Fruit fly (Drosophila melanogaster): ENCODE results near the gene CG2931.

The CG2931 gene

DNA sequence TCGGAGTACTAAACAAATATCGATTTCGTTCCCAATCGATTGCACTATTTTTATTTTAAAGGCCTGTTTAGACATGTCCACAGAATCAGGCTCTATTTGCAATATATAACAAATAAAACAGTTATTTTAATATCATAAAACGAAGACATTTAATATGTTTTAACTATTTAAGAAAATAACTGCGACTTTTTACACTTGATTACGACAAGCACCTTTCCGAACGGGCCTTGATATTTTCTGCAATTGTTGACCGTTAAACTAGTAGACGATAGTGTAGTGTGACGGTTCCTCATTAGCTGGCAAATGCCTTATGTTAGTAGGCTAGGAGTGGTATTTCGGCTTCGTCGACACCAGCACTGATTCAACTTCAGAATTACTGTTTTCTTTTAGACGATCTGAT, at the start of gene CG2931, which contains the start of gene Rheb:
CG2931 (minus strand) TSS at position 26 of the 400 bp plus-strand sequence.
Rheb (plus strand) TSS at position 332 of the 400 bp plus-strand sequence.
- TF ChIP-seq Hnf4 (GFP tag; optimal IDR thresholded peaks at IDR 0.05): peak; percentile 69
- peak; percentile 69 for TF ChIP-seq h (GFP tag; optimal IDR thresholded peaks at IDR 0.05)
- peak; percentile 40 for TF ChIP-seq psq (GFP tag; optimal IDR thresholded peaks at IDR 0.05)
- peak in 1 of 2 experiments; percentile 71 for TF ChIP-seq foxo (GFP tag; optimal IDR thresholded peaks at IDR 0.05)
- TF ChIP-seq br (GFP tag; optimal IDR thresholded peaks at IDR 0.05): peak; percentile 67
- peak; percentile 24 for TF ChIP-seq OdsH (GFP tag; optimal IDR thresholded peaks at IDR 0.05)
- TF ChIP-seq tai (GFP tag; optimal IDR thresholded peaks at IDR 0.05): no peak
- no peak for TF ChIP-seq sage (GFP tag; optimal IDR thresholded peaks at IDR 0.05)
- TF ChIP-seq Vsx2 (GFP tag; optimal IDR thresholded peaks at IDR 0.05; ENCODE audit: partially characterized antibody): no peak
- TF ChIP-seq woc (GFP tag; optimal IDR thresholded peaks at IDR 0.05): peak; percentile 79
- no peak for TF ChIP-seq CG32264 (GFP tag; optimal IDR thresholded peaks at IDR 0.05)
- peak; percentile 52 for TF ChIP-seq ey (GFP tag; optimal IDR thresholded peaks at IDR 0.05)
- TF ChIP-seq brk (GFP tag; optimal IDR thresholded peaks at IDR 0.05): no peak
- TF ChIP-seq Hr83 (GFP tag; optimal IDR thresholded peaks at IDR 0.05; ENCODE audit: poor library complexity, severe bottlenecking): peak; percentile 27
- no peak for TF ChIP-seq Mio (GFP tag; optimal IDR thresholded peaks at IDR 0.05)
- TF ChIP-seq pan (optimal IDR thresholded peaks at IDR 0.05): no peak
- peak; percentile 34 for TF ChIP-seq Sp1 (GFP tag; optimal IDR thresholded peaks at IDR 0.05)
- peak; percentile 44 for TF ChIP-seq fru (GFP tag; optimal IDR thresholded peaks at IDR 0.05)
- TF ChIP-seq N (GFP tag; optimal IDR thresholded peaks at IDR 0.05): no peak
- peak; percentile 68 for TF ChIP-seq HLH106 (tag; optimal IDR thresholded peaks at IDR 0.05)
- TF ChIP-seq CrebA (GFP tag; optimal IDR thresholded peaks at IDR 0.05; ENCODE audit: borderline replicate concordance): no peak
- TF ChIP-seq dsf (GFP tag; optimal IDR thresholded peaks at IDR 0.05; ENCODE audit: borderline replicate concordance): peak; percentile 33
- TF ChIP-seq rgr (GFP tag; optimal IDR thresholded peaks at IDR 0.05): peak; percentile 59
- no peak for TF ChIP-seq lola (GFP tag; optimal IDR thresholded peaks at IDR 0.05)
- no peak for TF ChIP-seq Rel (GFP tag; optimal IDR thresholded peaks at IDR 0.05)
- TF ChIP-seq Rel (tag; optimal IDR thresholded peaks at IDR 0.05): peak; percentile 13
- peak; percentile 46 for TF ChIP-seq CG9705 (GFP tag; optimal IDR thresholded peaks at IDR 0.05)
- TF ChIP-seq Jra (GFP tag; optimal IDR thresholded peaks at IDR 0.05): peak; percentile 43
- TF ChIP-seq sv (GFP tag; optimal IDR thresholded peaks at IDR 0.05): peak; percentile 66

DNA sequence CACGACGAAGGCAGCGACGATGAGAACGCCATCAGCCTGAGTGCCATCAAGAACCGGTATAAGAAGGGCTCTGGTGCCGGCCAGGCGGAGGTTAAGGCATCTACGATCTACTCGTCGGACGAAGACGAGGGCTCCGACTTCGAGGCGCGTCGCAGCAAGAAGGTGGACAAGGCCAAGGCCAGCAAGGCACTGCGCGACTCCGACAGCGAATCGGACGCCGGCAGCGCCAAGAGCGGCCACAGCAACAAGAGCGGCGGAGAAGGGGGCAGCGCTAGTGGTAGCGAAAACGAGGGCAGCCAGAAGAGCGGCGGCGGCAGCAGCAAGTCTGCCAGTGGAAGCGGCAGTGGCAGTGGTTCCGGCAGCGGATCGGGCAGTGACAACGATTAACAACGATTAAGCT, 47.1 kb upstream of the CG2931 start:
- TF ChIP-seq Mio (GFP tag; optimal IDR thresholded peaks at IDR 0.05): no peak
- TF ChIP-seq HLH106 (tag; optimal IDR thresholded peaks at IDR 0.05): no peak
- TF ChIP-seq Jra (GFP tag; optimal IDR thresholded peaks at IDR 0.05): no peak
- no peak for TF ChIP-seq Rel (GFP tag; optimal IDR thresholded peaks at IDR 0.05)
- TF ChIP-seq Rel (tag; optimal IDR thresholded peaks at IDR 0.05): no peak
- TF ChIP-seq brk (GFP tag; optimal IDR thresholded peaks at IDR 0.05): no peak
- TF ChIP-seq foxo (GFP tag; optimal IDR thresholded peaks at IDR 0.05): no peak
- TF ChIP-seq Hr78 (GFP tag; optimal IDR thresholded peaks at IDR 0.05): no peak
- TF ChIP-seq Dfd (GFP tag; optimal IDR thresholded peaks at IDR 0.05): no peak
- TF ChIP-seq Hr83 (GFP tag; optimal IDR thresholded peaks at IDR 0.05; ENCODE audit: poor library complexity, severe bottlenecking): no peak
- no peak for TF ChIP-seq CG32264 (GFP tag; optimal IDR thresholded peaks at IDR 0.05)
- TF ChIP-seq woc (GFP tag; optimal IDR thresholded peaks at IDR 0.05): no peak
- no peak for TF ChIP-seq usp (GFP tag; optimal IDR thresholded peaks at IDR 0.05)

DNA sequence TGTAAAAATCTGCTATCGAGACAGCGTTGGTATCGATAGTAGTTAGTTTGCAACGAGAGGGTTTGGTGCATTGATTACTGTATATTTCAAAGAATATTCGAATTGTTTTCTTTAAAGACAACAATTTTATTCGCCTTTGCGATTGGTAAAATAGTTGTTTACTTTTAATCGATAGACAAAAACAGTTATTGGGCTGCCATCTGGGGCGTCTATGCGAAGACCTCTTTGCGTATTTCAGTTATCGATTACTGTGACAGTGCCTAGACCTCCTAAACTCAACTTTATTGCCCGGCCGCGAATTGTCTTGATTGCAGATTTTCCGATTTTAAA, 44.7 kb upstream of the CG2931 start, which contains the start of gene Atu:
Atu (plus strand) TSS at position 245 of the 330 bp plus-strand sequence.
- TF ChIP-seq CG9705 (GFP tag; optimal IDR thresholded peaks at IDR 0.05): no peak
- TF ChIP-seq h (GFP tag; optimal IDR thresholded peaks at IDR 0.05): peak; percentile 53
- no peak for TF ChIP-seq woc (GFP tag; optimal IDR thresholded peaks at IDR 0.05)
- peak; percentile 58 for TF ChIP-seq Jra (GFP tag; optimal IDR thresholded peaks at IDR 0.05)
- peak; percentile 31 for TF ChIP-seq HLH106 (tag; optimal IDR thresholded peaks at IDR 0.05)
- TF ChIP-seq rgr (GFP tag; optimal IDR thresholded peaks at IDR 0.05): peak; percentile 65
- no peak for TF ChIP-seq tai (GFP tag; optimal IDR thresholded peaks at IDR 0.05)
- TF ChIP-seq Rel (GFP tag; optimal IDR thresholded peaks at IDR 0.05): no peak
- TF ChIP-seq Rel (tag; optimal IDR thresholded peaks at IDR 0.05): peak; percentile 16
- peak; percentile 43 for TF ChIP-seq fru (GFP tag; optimal IDR thresholded peaks at IDR 0.05)
- TF ChIP-seq Sp1 (GFP tag; optimal IDR thresholded peaks at IDR 0.05): no peak
- TF ChIP-seq sv (GFP tag; optimal IDR thresholded peaks at IDR 0.05): peak; percentile 29
- TF ChIP-seq lola (GFP tag; optimal IDR thresholded peaks at IDR 0.05): no peak
- peak in 1 of 2 experiments; percentile 45 for TF ChIP-seq foxo (GFP tag; optimal IDR thresholded peaks at IDR 0.05)
- TF ChIP-seq pan (optimal IDR thresholded peaks at IDR 0.05): no peak
- peak; percentile 68 for TF ChIP-seq Dif (GFP tag; optimal IDR thresholded peaks at IDR 0.05; ENCODE audit: partially characterized antibody)
- TF ChIP-seq ey (GFP tag; optimal IDR thresholded peaks at IDR 0.05): peak; percentile 3
- TF ChIP-seq jim (GFP tag; optimal IDR thresholded peaks at IDR 0.05): no peak
- TF ChIP-seq OdsH (GFP tag; optimal IDR thresholded peaks at IDR 0.05): no peak
- no peak for TF ChIP-seq Hr78 (GFP tag; optimal IDR thresholded peaks at IDR 0.05)
- no peak for TF ChIP-seq brk (GFP tag; optimal IDR thresholded peaks at IDR 0.05)
- TF ChIP-seq Hnf4 (GFP tag; optimal IDR thresholded peaks at IDR 0.05): peak; percentile 51
